Fruit fly (Drosophila melanogaster) whole organism, adult: ENCODE results near the gene HBS1.
A peak's percentile ranks its signal among the peaks of the same experiment; 100 is the strongest.

Source experiments
- CG11617 ChIP-seq: fragments of 200-800 bp; sonication (Bioruptor generic); optimal IDR thresholded peaks from 2 replicates; lab custom pipeline; 2017; ENCODE audit warnings: mild to moderate bottlenecking, missing biosample characterization, missing genetic modification reagents, missing genetic modification characterization
- CG12768 ChIP-seq: fragments of 200-800 bp; sonication (Bioruptor generic); optimal IDR thresholded peaks from 2 replicates; lab custom pipeline; 2017; ENCODE audit warnings: missing biosample characterization, missing genetic modification characterization, mild to moderate bottlenecking, moderate library complexity, missing genetic modification reagents
- CG14711 ChIP-seq: fragments of 200-800 bp; sonication (Bioruptor generic); optimal IDR thresholded peaks from 2 replicates; lab custom pipeline; 2018; ENCODE audit warnings: missing biosample characterization, mild to moderate bottlenecking, missing genetic modification characterization, moderate library complexity
- CG1620 ChIP-seq: fragments of 200-800 bp; sonication (Bioruptor generic); optimal IDR thresholded peaks from 2 replicates; lab custom pipeline; 2016; ENCODE audit warnings: missing biosample characterization, missing genetic modification characterization
- CG33017 ChIP-seq: fragments of 200-800 bp; sonication (Bioruptor generic); optimal IDR thresholded peaks from 2 replicates; lab custom pipeline; 2018; ENCODE audit warnings: missing biosample characterization, mild to moderate bottlenecking, missing genetic modification characterization, moderate library complexity
- CG5204 ChIP-seq: fragments of 200-800 bp; sonication (Bioruptor generic); optimal IDR thresholded peaks from 2 replicates; lab custom pipeline; 2016; ENCODE audit warnings: missing biosample characterization, missing genetic modification characterization
- CG7045 ChIP-seq: fragments of 200-800 bp; sonication (Bioruptor generic); optimal IDR thresholded peaks from 2 replicates; lab custom pipeline; 2017; ENCODE audit warnings: missing biosample characterization, mild to moderate bottlenecking, missing genetic modification characterization
- CG7101 ChIP-seq: fragments of 200-800 bp; sonication (Bioruptor generic); optimal IDR thresholded peaks from 2 replicates; lab custom pipeline; 2018; ENCODE audit warnings: missing biosample characterization, mild to moderate bottlenecking, missing genetic modification characterization, moderate library complexity
- Clk ChIP-seq: fragments of 200-800 bp; sonication (Bioruptor generic); optimal IDR thresholded peaks from 2 replicates; lab custom pipeline; 2017; ENCODE audit warnings: missing biosample characterization, missing genetic modification characterization
- Crg-1 ChIP-seq: fragments of 200-800 bp; sonication (Bioruptor generic); optimal IDR thresholded peaks from 2 replicates; lab custom pipeline; 2016; ENCODE audit warnings: missing biosample characterization, missing genetic modification characterization
- Hr96 ChIP-seq: fragments of 200-800 bp; sonication (Bioruptor generic); optimal IDR thresholded peaks from 2 replicates; lab custom pipeline; 2016; ENCODE audit warnings: missing biosample characterization, missing genetic modification characterization
- Mnt ChIP-seq: fragments of 200-800 bp; sonication (Bioruptor generic); optimal IDR thresholded peaks from 2 replicates; lab custom pipeline; 2016; ENCODE audit warnings: missing biosample characterization, mild to moderate bottlenecking, missing genetic modification characterization
- bab1 ChIP-seq: fragments of 200-800 bp; sonication (Bioruptor generic); optimal IDR thresholded peaks from 3 replicates; lab custom pipeline; 2019; ENCODE audit warnings: missing biosample characterization, mild to moderate bottlenecking, missing genetic modification characterization, moderate library complexity
- cic ChIP-seq: fragments of 200-800 bp; sonication (Bioruptor generic); optimal IDR thresholded peaks from 2 replicates; lab custom pipeline; 2017; ENCODE audit warnings: missing biosample characterization, mild to moderate bottlenecking, missing genetic modification characterization, moderate library complexity
- cnc ChIP-seq, 2 experiments: fragments of >200 bp; optimal IDR thresholded peaks; 2 replicates each; lab custom pipeline; 2017
- kay ChIP-seq: fragments of 200-800 bp; sonication (Bioruptor generic); peaks from one replicate; lab custom pipeline; 2016; ENCODE audit warnings: missing biosample characterization, missing genetic modification characterization, borderline replicate concordance
- ovo ChIP-seq: fragments of 200-800 bp; sonication (Bioruptor generic); optimal IDR thresholded peaks from 2 replicates; lab custom pipeline; 2016; ENCODE audit warnings: missing biosample characterization, missing genetic modification characterization
- pad ChIP-seq: fragments of 200-800 bp; sonication (Bioruptor generic); optimal IDR thresholded peaks from 3 replicates; lab custom pipeline; 2017; ENCODE audit warnings: missing biosample characterization, missing genetic modification characterization, mild to moderate bottlenecking, moderate library complexity, missing genetic modification reagents
- tj ChIP-seq: fragments of 200-800 bp; sonication (Bioruptor generic); optimal IDR thresholded peaks from 3 replicates; lab custom pipeline; 2017; ENCODE audit warnings: missing biosample characterization, mild to moderate bottlenecking, missing genetic modification characterization, moderate library complexity
- toe ChIP-seq: fragments of 200-800 bp; sonication (Bioruptor generic); optimal IDR thresholded peaks from 2 replicates; lab custom pipeline; 2016; ENCODE audit warnings: missing biosample characterization, missing genetic modification characterization

HBS1 gene

DNA sequence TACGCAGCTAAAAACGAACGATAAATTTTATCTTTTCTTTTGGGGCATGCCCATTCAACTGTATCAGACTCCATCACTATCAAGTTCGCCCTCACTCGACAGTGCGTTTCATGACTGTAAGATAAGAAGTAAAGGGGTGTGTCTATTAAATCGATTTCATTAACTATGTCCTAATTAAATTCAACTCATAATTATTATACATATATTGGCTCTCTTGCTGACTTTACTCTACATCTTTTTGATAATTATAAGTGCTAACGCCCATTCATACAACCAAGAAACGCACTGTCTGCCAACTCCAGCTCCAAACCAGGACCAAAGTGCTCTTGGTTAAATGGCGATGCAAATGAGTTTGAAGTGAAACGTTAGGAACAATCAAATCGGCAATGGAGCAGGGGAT, 3.8 kb upstream of the HBS1 start:
- TF ChIP-seq bab1 (peak; percentile 18), Crg-1 (no peak)

dm6 chr3L:1866021-1866811, 1.2 kb upstream of the HBS1 start:
- no peak for TF ChIP-seq kay (GFP tag; lab: Kevin White, UChicago)
- TF ChIP-seq Clk (GFP tag; lab: Kevin White, UChicago): no peak
- no peak for TF ChIP-seq pad (GFP tag; lab: Kevin White, UChicago)
- TF ChIP-seq Hr96 (GFP tag; lab: Kevin White, UChicago): no peak
- TF ChIP-seq bab1: no peak
- TF ChIP-seq tj: no peak
- TF ChIP-seq CG1620: no peak
- no peak for TF ChIP-seq CG5204 (GFP tag; lab: Kevin White, UChicago)
- no peak for TF ChIP-seq Mnt (GFP tag; lab: Kevin White, UChicago)
- TF ChIP-seq CG33017 (tag; lab: Kevin White, UChicago): no peak
- TF ChIP-seq cic (GFP tag; lab: Kevin White, UChicago): no peak
- TF ChIP-seq CG14711 (tag; lab: Kevin White, UChicago): no peak
- no peak for TF ChIP-seq CG7101
- no peak for TF ChIP-seq CG11617 (GFP tag; lab: Kevin White, UChicago)
- no peak for TF ChIP-seq Crg-1

dm6 chr3L:1861794-1862447, 3.1 kb downstream of the HBS1 start, which contains the start of gene Rap1:
Gene Rap1 (minus strand): TSS chr3L:1862239.
- TF ChIP-seq CG5204 (GFP tag; lab: Kevin White, UChicago) (no peak), cic (GFP tag; lab: Kevin White, UChicago) (no peak), CG7101 (peak; percentile 3), bab1 (peak; percentile 72), CG11617 (GFP tag; lab: Kevin White, UChicago) (peak; percentile 50), Mnt (GFP tag; lab: Kevin White, UChicago) (no peak), Clk (GFP tag; lab: Kevin White, UChicago) (peak; percentile 41), tj (peak; percentile 29), cnc (optimal IDR thresholded peaks at IDR 0.05; lab: Kevin White, UChicago) (no peak), toe (GFP tag; lab: Kevin White, UChicago) (peak; percentile 67), CG33017 (tag; lab: Kevin White, UChicago) (no peak), CG12768 (no peak), CG7045 (peak; percentile 56), kay (GFP tag; lab: Kevin White, UChicago) (peak; percentile 79), pad (GFP tag; lab: Kevin White, UChicago) (peak; percentile 45), ovo (GFP tag; lab: Kevin White, UChicago) (peak; percentile 9), CG1620 (peak; percentile 32), CG14711 (tag; lab: Kevin White, UChicago) (peak; percentile 95), Crg-1 (no peak), Hr96 (GFP tag; lab: Kevin White, UChicago) (peak; percentile 64)

DNA sequence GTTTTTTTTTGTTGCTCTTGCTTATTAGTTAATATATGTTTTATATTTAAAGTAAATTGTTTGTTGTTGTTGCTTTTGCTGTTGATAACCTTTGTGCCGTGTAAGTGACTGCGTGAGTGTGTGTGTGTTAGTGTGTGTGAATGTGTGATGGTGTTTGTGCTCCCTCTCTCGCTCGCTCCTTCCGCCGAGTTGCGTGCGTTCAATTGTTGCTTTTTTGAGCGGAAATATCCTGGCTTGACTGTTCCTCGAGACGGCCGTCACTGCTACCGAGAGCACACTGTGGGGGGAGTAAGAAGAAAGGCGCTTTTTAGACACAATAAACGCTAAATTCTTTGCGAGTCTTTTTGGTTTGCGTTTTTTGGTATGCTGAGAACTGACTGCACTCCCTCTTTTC, 3.6 kb downstream of the HBS1 start:
- no peak for TF ChIP-seq ovo (GFP tag; lab: Kevin White, UChicago)
- TF ChIP-seq cic (GFP tag; lab: Kevin White, UChicago): peak; percentile 13
- peak; percentile 22 for TF ChIP-seq CG12768
- peak; percentile 37 for TF ChIP-seq bab1

DNA sequence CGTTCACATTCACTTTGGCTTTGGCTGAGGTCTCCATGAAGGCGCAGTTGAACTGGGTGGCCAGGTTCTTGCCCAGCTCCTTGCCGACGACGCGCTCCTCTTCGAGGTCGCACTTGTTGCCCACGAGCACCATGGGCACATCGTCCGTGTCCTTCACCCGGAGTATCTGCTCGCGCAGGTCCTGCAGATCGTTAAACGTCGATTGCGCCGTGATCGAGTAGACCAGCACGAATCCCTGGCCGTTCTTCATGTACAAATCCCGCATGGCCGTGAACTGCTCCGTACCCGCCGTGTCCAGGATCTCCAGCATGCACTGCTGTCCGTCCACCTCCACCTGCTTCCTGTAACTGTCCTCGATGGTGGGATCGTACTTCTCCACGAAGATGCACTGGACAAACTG, 4.3 kb downstream of the HBS1 start:
- no peak for TF ChIP-seq Crg-1
- TF ChIP-seq kay (GFP tag; lab: Kevin White, UChicago): no peak
- TF ChIP-seq tj: no peak
- no peak for TF ChIP-seq pad (GFP tag; lab: Kevin White, UChicago)
- TF ChIP-seq bab1: no peak
- no peak for TF ChIP-seq CG33017 (tag; lab: Kevin White, UChicago)
- TF ChIP-seq CG7045: no peak
- no peak for TF ChIP-seq cic (GFP tag; lab: Kevin White, UChicago)
- TF ChIP-seq ovo (GFP tag; lab: Kevin White, UChicago): no peak
- no peak for TF ChIP-seq CG5204 (GFP tag; lab: Kevin White, UChicago)
- no peak for TF ChIP-seq Hr96 (GFP tag; lab: Kevin White, UChicago)
- TF ChIP-seq cnc (optimal IDR thresholded peaks at IDR 0.05; lab: Kevin White, UChicago): no peak
- TF ChIP-seq CG12768: no peak

DNA sequence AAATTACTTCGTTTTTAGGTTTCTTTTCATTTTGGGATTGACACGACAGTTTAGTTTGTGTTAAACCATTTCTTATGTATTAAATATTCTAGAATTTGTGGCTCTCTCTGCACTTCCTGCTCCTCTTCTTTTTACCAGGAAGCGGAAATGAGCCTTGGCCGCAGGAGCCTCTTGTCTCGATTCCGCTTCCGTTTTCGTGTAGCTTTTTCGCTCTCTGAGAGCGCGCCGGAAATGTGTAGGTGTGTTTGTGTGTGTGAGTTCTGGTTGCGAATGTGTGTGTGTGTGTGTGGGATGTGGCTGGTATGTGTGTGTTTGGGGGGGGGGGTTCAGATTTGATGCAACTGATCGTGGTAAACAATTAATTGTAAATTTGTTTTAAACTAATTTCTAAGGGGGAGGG, 5.5 kb downstream of the HBS1 start:
- TF ChIP-seq toe (GFP tag; lab: Kevin White, UChicago) (no peak), CG11617 (GFP tag; lab: Kevin White, UChicago) (peak; percentile 19)
